Worm (Caenorhabditis elegans) whole organism, L2 larva: ENCODE data around the gene gldi-4.

Experiments
- ama-1 ChIP-seq: fragments of 150-350 bp; optimal IDR thresholded peaks from 2 replicates; lab custom pipeline; 2018; ENCODE audit warnings: inconsistent platforms
- elt-1 ChIP-seq: fragments of 150-350 bp; optimal IDR thresholded peaks from 2 replicates; lab custom pipeline; 2014; ENCODE audit warnings: missing biosample characterization, missing genetic modification characterization
- lin-13 ChIP-seq: fragments of 150-350 bp; optimal IDR thresholded peaks from 2 replicates; lab custom pipeline; 2014; ENCODE audit warnings: missing biosample characterization, missing genetic modification reagents, missing genetic modification characterization
- mbf-1 ChIP-seq: sonication (generic microtip); optimal IDR thresholded peaks from 2 replicates; lab custom pipeline; 2017; ENCODE audit warnings: missing biosample characterization, missing genetic modification characterization
- nhr-237 ChIP-seq: fragments of 150-350 bp; optimal IDR thresholded peaks from 2 replicates; lab custom pipeline; 2014; ENCODE audit warnings: missing biosample characterization, missing genetic modification characterization
- skn-1 ChIP-seq: sonication (generic microtip); optimal IDR thresholded peaks from 2 replicates; lab custom pipeline; 2017; ENCODE audit warnings: missing biosample characterization, missing genetic modification characterization

DNA sequence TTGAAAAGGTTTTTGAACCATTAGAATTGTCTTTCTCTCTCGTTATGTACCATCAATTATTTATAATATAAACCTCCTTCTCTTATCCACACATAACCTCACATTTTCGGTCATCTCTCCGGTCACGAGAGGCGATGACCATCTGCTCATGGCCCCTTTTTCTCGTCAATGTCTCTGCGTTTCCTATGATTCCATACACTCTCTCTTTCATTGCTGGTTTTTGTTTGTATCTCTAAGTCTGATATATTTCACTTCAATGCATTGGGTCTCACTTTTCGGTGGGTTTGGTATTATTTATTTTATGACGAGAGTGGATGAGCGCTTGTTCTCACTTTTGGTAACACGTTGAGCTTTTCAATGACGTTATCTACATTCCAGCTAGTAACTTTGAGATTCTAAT is 5.6 kb downstream of the gldi-4 start:
- TF ChIP-seq elt-1 (tag; lab: Kevin White, UChicago) (no peak), nhr-237 (tag; lab: Kevin White, UChicago) (no peak), ama-1 (no peak), mbf-1 (no peak), lin-13 (GFP tag; lab: Kevin White, UChicago) (no peak), skn-1 (tag; lab: Kevin White, UChicago) (no peak)
